Fruit fly (Drosophila melanogaster) whole organism, embryonic: Measurements from ENCODE around the gene CG12182.

Experiments used
- ATbp ChIP-seq: fragments of 200-800 bp; sonication (Bioruptor generic); optimal IDR thresholded peaks from 2 replicates; lab custom pipeline; 2017; ENCODE audit warnings: missing biosample characterization, mild to moderate bottlenecking, missing genetic modification characterization, missing genetic modification reagents
- BtbVII ChIP-seq: fragments of 200-800 bp; sonication (Bioruptor generic); optimal IDR thresholded peaks from 3 replicates; lab custom pipeline; 2017; ENCODE audit warnings: missing biosample characterization, mild to moderate bottlenecking, missing genetic modification characterization
- CG10431 ChIP-seq: fragments of 200-800 bp; sonication (Bioruptor generic); optimal IDR thresholded peaks from 3 replicates; lab custom pipeline; 2018; ENCODE audit warnings: missing biosample characterization, mild to moderate bottlenecking, missing genetic modification characterization
- CG10979 ChIP-seq: fragments of 200-800 bp; sonication (Bioruptor generic); optimal IDR thresholded peaks from 2 replicates; lab custom pipeline; 2018; ENCODE audit warnings: missing biosample characterization, mild to moderate bottlenecking, missing genetic modification characterization, moderate library complexity
- CG12104 ChIP-seq: fragments of 200-800 bp; sonication (Bioruptor generic); optimal IDR thresholded peaks from 3 replicates; lab custom pipeline; 2016; ENCODE audit warnings: missing biosample characterization, missing genetic modification characterization
- CG1529 ChIP-seq: fragments of 200-800 bp; sonication (Bioruptor generic); optimal IDR thresholded peaks from 3 replicates; lab custom pipeline; 2018; ENCODE audit warnings: missing biosample characterization, missing genetic modification characterization
- CG1602 ChIP-seq: fragments of 200-800 bp; sonication (Bioruptor generic); optimal IDR thresholded peaks from 3 replicates; lab custom pipeline; 2016; ENCODE audit warnings: missing biosample characterization, missing genetic modification characterization
- CG1603 ChIP-seq: fragments of 200-800 bp; sonication (Bioruptor generic); optimal IDR thresholded peaks from 2 replicates; lab custom pipeline; 2019; ENCODE audit warnings: missing biosample characterization, mild to moderate bottlenecking, missing genetic modification characterization, moderate library complexity
- CG17186 ChIP-seq: fragments of 200-800 bp; sonication (Bioruptor generic); optimal IDR thresholded peaks from 3 replicates; lab custom pipeline; 2017; ENCODE audit warnings: missing biosample characterization, missing genetic modification reagents, missing genetic modification characterization
- CG17802 ChIP-seq: fragments of 200-800 bp; sonication (Bioruptor generic); optimal IDR thresholded peaks from 2 replicates; lab custom pipeline; 2018; ENCODE audit warnings: missing biosample characterization, mild to moderate bottlenecking, missing genetic modification characterization, moderate library complexity
- CG18599 ChIP-seq: fragments of 200-800 bp; sonication (Bioruptor generic); optimal IDR thresholded peaks from 3 replicates; lab custom pipeline; 2017; ENCODE audit warnings: missing biosample characterization, missing genetic modification characterization, mild to moderate bottlenecking, moderate library complexity, missing genetic modification reagents
- CG31224 ChIP-seq: fragments of 200-800 bp; sonication (Bioruptor generic); IDR thresholded peaks from 2 replicates; pipeline ENCODE4 v1.3.6; 2022; ENCODE audit warnings: missing biosample characterization, missing genetic modification characterization
- CG6254 ChIP-seq: fragments of 200-800 bp; sonication (Bioruptor generic); optimal IDR thresholded peaks from 3 replicates; lab custom pipeline; 2017; ENCODE audit warnings: mild to moderate bottlenecking, missing biosample characterization, missing genetic modification reagents, missing genetic modification characterization
- CG7928 ChIP-seq: fragments of 200-800 bp; sonication (Bioruptor generic); optimal IDR thresholded peaks from 2 replicates; lab custom pipeline; 2017; ENCODE audit warnings: missing biosample characterization, mild to moderate bottlenecking, missing genetic modification characterization
- CG8089 ChIP-seq: fragments of 200-800 bp; sonication (Bioruptor generic); optimal IDR thresholded peaks from 3 replicates; lab custom pipeline; 2016; ENCODE audit warnings: missing biosample characterization, missing genetic modification characterization
- CG8765 ChIP-seq: fragments of 200-800 bp; sonication (Bioruptor generic); IDR thresholded peaks from 2 replicates; pipeline ENCODE4 v1.3.6; 2022; ENCODE audit warnings: missing biosample characterization, missing genetic modification characterization
- CG9437 ChIP-seq: fragments of 200-800 bp; sonication (Bioruptor generic); optimal IDR thresholded peaks from 2 replicates; lab custom pipeline; 2018; ENCODE audit warnings: missing biosample characterization, mild to moderate bottlenecking, missing genetic modification characterization
- D19B ChIP-seq: fragments of 200-800 bp; sonication (Bioruptor generic); optimal IDR thresholded peaks from 2 replicates; lab custom pipeline; 2017; ENCODE audit warnings: missing biosample characterization, mild to moderate bottlenecking, missing genetic modification characterization
- Doc3 ChIP-seq: fragments of 200-800 bp; sonication (Bioruptor generic); IDR thresholded peaks from 3 replicates; pipeline ENCODE4 v1.3.6; 2022; ENCODE audit warnings: missing biosample characterization, missing genetic modification characterization; ENCODE audit not compliant: partially characterized antibody
- E2f1 ChIP-seq: fragments of 200-800 bp; sonication (Bioruptor generic); IDR thresholded peaks from 2 replicates; pipeline ENCODE4 v1.3.6; 2022; ENCODE audit warnings: missing biosample characterization, missing genetic modification characterization
- Hand ChIP-seq: fragments of 200-800 bp; sonication (Bioruptor generic); optimal IDR thresholded peaks from 2 replicates; lab custom pipeline; 2017; ENCODE audit warnings: mild to moderate bottlenecking, missing biosample characterization, missing genetic modification reagents, missing genetic modification characterization
- Hr51 ChIP-seq, 2 experiments: fragments of 200-800 bp; sonication (Bioruptor generic); optimal IDR thresholded peaks; 2 replicates in 1 of 2; 3 replicates in 1 of 2; lab custom pipeline; 2016 to 2018; ENCODE audit warnings: missing biosample characterization in 2 of 2, missing genetic modification characterization in 2 of 2, mild to moderate bottlenecking in 1 of 2, moderate library complexity in 1 of 2
- Lhr ChIP-seq: fragments of 200-800 bp; sonication (Bioruptor generic); optimal IDR thresholded peaks from 3 replicates; lab custom pipeline; 2017; ENCODE audit warnings: mild to moderate bottlenecking, missing biosample characterization, missing genetic modification reagents, missing genetic modification characterization
- Mad ChIP-seq: fragments of 200-800 bp; sonication (Bioruptor generic); optimal IDR thresholded peaks from 2 replicates; lab custom pipeline; 2016; ENCODE audit warnings: missing biosample characterization, missing genetic modification characterization
- Opbp ChIP-seq: fragments of 200-800 bp; sonication (Bioruptor generic); IDR thresholded peaks from 3 replicates; pipeline ENCODE4 v1.3.6; 2022; ENCODE audit warnings: missing biosample characterization, missing genetic modification characterization; ENCODE audit not compliant: partially characterized antibody
- PHDP ChIP-seq: fragments of 200-800 bp; sonication (Bioruptor generic); optimal IDR thresholded peaks from 3 replicates; lab custom pipeline; 2018; ENCODE audit warnings: missing biosample characterization, mild to moderate bottlenecking, missing genetic modification characterization, moderate library complexity
- Ravus ChIP-seq: fragments of 200-800 bp; sonication (Bioruptor generic); IDR thresholded peaks from 2 replicates; pipeline ENCODE4 v1.3.6; 2022; ENCODE audit warnings: missing biosample characterization, missing genetic modification characterization
- Rfx ChIP-seq: fragments of 200-800 bp; sonication (Bioruptor generic); IDR thresholded peaks from 2 replicates; pipeline ENCODE4 v1.3.6; 2022; ENCODE audit warnings: missing biosample characterization, missing genetic modification characterization
- Scr ChIP-seq: fragments of 200-800 bp; sonication (Bioruptor generic); IDR thresholded peaks from 2 replicates; pipeline ENCODE4 v1.3.6; 2022; ENCODE audit warnings: missing biosample characterization, missing genetic modification characterization; ENCODE audit not compliant: partially characterized antibody
- Side ChIP-seq: fragments of 200-800 bp; sonication (Bioruptor generic); optimal IDR thresholded peaks from 2 replicates; lab custom pipeline; 2016; ENCODE audit warnings: missing biosample characterization, missing genetic modification characterization
- TFAM ChIP-seq: fragments of 200-800 bp; sonication (Bioruptor generic); optimal IDR thresholded peaks from 2 replicates; lab custom pipeline; 2017; ENCODE audit warnings: missing biosample characterization, missing genetic modification characterization, inconsistent platforms
- Tbp ChIP-seq: fragments of >200 bp; optimal IDR thresholded peaks from 2 replicates; lab custom pipeline; 2018; ENCODE audit warnings: missing biosample characterization, missing genetic modification characterization
- al ChIP-seq: fragments of 200-800 bp; sonication (Bioruptor generic); IDR thresholded peaks from 2 replicates; pipeline ENCODE4 v1.3.6; 2022; ENCODE audit warnings: missing biosample characterization, missing genetic modification characterization
- ara ChIP-seq: fragments of 200-800 bp; sonication (Bioruptor generic); IDR thresholded peaks from 2 replicates; pipeline ENCODE4 v1.3.6; 2022; ENCODE audit warnings: missing biosample characterization, missing genetic modification characterization
- ash1 ChIP-seq: fragments of 200-800 bp; sonication (Bioruptor generic); optimal IDR thresholded peaks from 2 replicates; lab custom pipeline; 2018; ENCODE audit warnings: missing biosample characterization, mild to moderate bottlenecking, missing genetic modification characterization
- az2 ChIP-seq: fragments of 200-800 bp; sonication (Bioruptor generic); optimal IDR thresholded peaks from 3 replicates; lab custom pipeline; 2016; ENCODE audit warnings: missing biosample characterization, missing genetic modification characterization
- br ChIP-seq: fragments of >200 bp; optimal IDR thresholded peaks from 2 replicates; lab custom pipeline; 2017
- chif ChIP-seq, 2 experiments: fragments of 200-800 bp; sonication (Bioruptor generic); optimal IDR thresholded peaks; 3 replicates each; lab custom pipeline; 2016; ENCODE audit warnings: missing biosample characterization in 2 of 2, missing genetic modification characterization in 2 of 2
- dm ChIP-seq: fragments of 200-800 bp; sonication (Bioruptor generic); optimal IDR thresholded peaks from 3 replicates; lab custom pipeline; 2016; ENCODE audit warnings: missing biosample characterization, missing genetic modification characterization
- dysf ChIP-seq: fragments of 200-800 bp; sonication (Bioruptor generic); IDR thresholded peaks from 3 replicates; pipeline ENCODE4 v1.3.6; 2022; ENCODE audit warnings: missing biosample characterization, missing genetic modification characterization
- ems ChIP-seq: fragments of 200-800 bp; sonication (Bioruptor generic); optimal IDR thresholded peaks from 3 replicates; lab custom pipeline; 2016; ENCODE audit warnings: missing biosample characterization, missing genetic modification characterization
- en ChIP-seq: fragments of 200-800 bp; sonication (Bioruptor generic); optimal IDR thresholded peaks from 2 replicates; lab custom pipeline; 2016; ENCODE audit warnings: missing biosample characterization, missing genetic modification characterization
- gem ChIP-seq: fragments of 200-800 bp; sonication (Bioruptor generic); optimal IDR thresholded peaks from 2 replicates; lab custom pipeline; 2019; ENCODE audit warnings: missing biosample characterization, mild to moderate bottlenecking, missing genetic modification characterization, moderate library complexity
- lab ChIP-seq: fragments of 200-800 bp; sonication (Bioruptor generic); optimal IDR thresholded peaks from 3 replicates; lab custom pipeline; 2017; ENCODE audit warnings: missing biosample characterization, missing genetic modification characterization, mild to moderate bottlenecking, moderate library complexity, missing genetic modification reagents
- otp ChIP-seq: fragments of 200-800 bp; sonication (Bioruptor generic); IDR thresholded peaks from 3 replicates; pipeline ENCODE4, ENCODE4 v1.3.6; 2022; ENCODE audit warnings: missing biosample characterization, missing genetic modification characterization
- pum ChIP-seq: fragments of 200-800 bp; sonication (Bioruptor generic); optimal IDR thresholded peaks from 2 replicates; lab custom pipeline; 2016; ENCODE audit warnings: missing biosample characterization, missing genetic modification characterization
- sc ChIP-seq, 3 experiments: fragments of >200 bp in 2 of 3; fragments of 200-800 bp in 1 of 3; sonication (Bioruptor generic) in 1 of 3; optimal IDR thresholded peaks; 2 replicates in 2 of 3; 3 replicates in 1 of 3; lab custom pipeline; 2017; ENCODE audit warnings: mild to moderate bottlenecking in 1 of 3, missing biosample characterization in 1 of 3, missing genetic modification characterization in 1 of 3, missing genetic modification reagents in 1 of 3
- scrt ChIP-seq: fragments of 200-800 bp; sonication (Bioruptor generic); optimal IDR thresholded peaks from 2 replicates; lab custom pipeline; 2018; ENCODE audit warnings: missing biosample characterization, mild to moderate bottlenecking, missing genetic modification characterization, moderate library complexity
- sim ChIP-seq: fragments of 200-800 bp; sonication (Bioruptor generic); IDR thresholded peaks from 2 replicates; pipeline ENCODE4 v1.3.6; 2022; ENCODE audit warnings: missing biosample characterization, missing genetic modification characterization
- yki ChIP-seq: fragments of >200 bp; optimal IDR thresholded peaks from 3 replicates; lab custom pipeline; 2018

Gene CG12182

dm6 chr3L:2578737-2579136 lies 20.6 kb downstream of the CG12182 start (continued):
- TF ChIP-seq scrt: peak; percentile 45
- peak; percentile 61 for TF ChIP-seq BtbVII (GFP tag; lab: Kevin White, UChicago)
- no peak for TF ChIP-seq ash1 (GFP tag; lab: Kevin White, UChicago)
- TF ChIP-seq yki (lab: Kevin White, UChicago): no peak
- peak; percentile 22 for TF ChIP-seq dm (GFP tag; lab: Kevin White, UChicago)
- 0 out of 2 replicates have a peak, but pooled peaks have one; percentile 22 for TF ChIP-seq CG31224 (GFP tag; lab: Robert Waterston, UW)
- no peak for TF ChIP-seq br
- peak; percentile 25 for TF ChIP-seq CG1602 (GFP tag; lab: Kevin White, UChicago)
- TF ChIP-seq otp (GFP tag; lab: Robert Waterston, UW): 0 out of 3 replicates have a peak, but pooled peaks have one; percentile 51
- no peak; the same call in 1 of the 2 replicates for TF ChIP-seq Ravus
- TF ChIP-seq ara (GFP tag; lab: Robert Waterston, UW): peak; percentile 64; the same call in 1 of the 2 replicates
- TF ChIP-seq CG6254 (GFP tag; lab: Kevin White, UChicago): peak; percentile 57
- peak; percentile 48 for TF ChIP-seq ems (GFP tag; lab: Kevin White, UChicago)
- no peak for TF ChIP-seq Opbp (GFP tag; lab: Robert Waterston, UW)
- TF ChIP-seq en: no peak
- no peak for TF ChIP-seq CG17186 (GFP tag; lab: Kevin White, UChicago)
- peak; percentile 63; the same call in 1 of the 2 replicates for TF ChIP-seq Rfx (GFP tag; lab: Robert Waterston, UW)
- TF ChIP-seq CG1603 (tag; lab: Kevin White, UChicago): no peak
- peak; percentile 18 for TF ChIP-seq Lhr (GFP tag; lab: Kevin White, UChicago)
- peak; percentile 50 for TF ChIP-seq pum (GFP tag; lab: Kevin White, UChicago)
- TF ChIP-seq sc (optimal IDR thresholded peaks at IDR 0.05; lab: Kevin White, UChicago): no peak
- peak; percentile 54 for TF ChIP-seq sc (GFP tag; optimal IDR thresholded peaks at IDR 0.05; lab: Kevin White, UChicago)
- TF ChIP-seq CG8089: peak; percentile 29
- TF ChIP-seq CG7928: no peak
- peak; percentile 52 for TF ChIP-seq E2f1 (GFP tag; lab: Robert Waterston, UW)
- peak; percentile 79 for TF ChIP-seq CG10979 (tag; lab: Kevin White, UChicago)
- TF ChIP-seq CG9437: peak; percentile 12
- TF ChIP-seq gem (tag; lab: Kevin White, UChicago): peak; percentile 79
- TF ChIP-seq Side: peak; percentile 15
- peak; percentile 56 for TF ChIP-seq CG18599 (GFP tag; lab: Kevin White, UChicago)
- TF ChIP-seq Doc3 (GFP tag; lab: Robert Waterston, UW): no peak
- peak; percentile 47 for TF ChIP-seq Mad (GFP tag; lab: Kevin White, UChicago)
- TF ChIP-seq CG17802 (tag; lab: Kevin White, UChicago): no peak
- peak; percentile 65 for TF ChIP-seq az2 (GFP tag; lab: Kevin White, UChicago)
- peak; percentile 57 for TF ChIP-seq CG1529 (GFP tag; lab: Kevin White, UChicago)
- TF ChIP-seq Hand (GFP tag; lab: Kevin White, UChicago): no peak
- peak; percentile 61 to 72 for TF ChIP-seq chif (GFP tag; optimal IDR thresholded peaks at IDR 0.05; lab: Kevin White, UChicago)
- TF ChIP-seq D19B (GFP tag; lab: Kevin White, UChicago): peak; percentile 19
- TF ChIP-seq TFAM (GFP tag; lab: Kevin White, UChicago): no peak
- TF ChIP-seq PHDP (tag; lab: Kevin White, UChicago): peak; percentile 75
- peak; percentile 40; the same call in 1 of the 2 replicates for TF ChIP-seq al (GFP tag; lab: Robert Waterston, UW)
- peak; percentile 14 to 63 for TF ChIP-seq Hr51 (GFP tag; optimal IDR thresholded peaks at IDR 0.05; lab: Kevin White, UChicago)
- TF ChIP-seq ATbp (GFP tag; lab: Kevin White, UChicago): peak; percentile 28
- peak; percentile 66 for TF ChIP-seq dysf (GFP tag; lab: Robert Waterston, UW)
- TF ChIP-seq Tbp (GFP tag; lab: Kevin White, UChicago): no peak
- TF ChIP-seq lab: peak; percentile 76
- TF ChIP-seq Scr (GFP tag; lab: Robert Waterston, UW): no peak
- no peak for TF ChIP-seq CG8765 (GFP tag; lab: Robert Waterston, UW)
- peak; percentile 56 for TF ChIP-seq CG10431 (GFP tag; lab: Kevin White, UChicago)
- TF ChIP-seq sim (GFP tag; lab: Robert Waterston, UW): no peak
- peak; percentile 8 for TF ChIP-seq CG12104 (GFP tag; lab: Kevin White, UChicago)
